Worm (Caenorhabditis elegans) whole organism, L1 larva: ENCODE results near the gene idpa-1.

Source experiments
- C04F5.9 ChIP-seq: sonication (generic microtip); optimal IDR thresholded peaks from 2 replicates; lab custom pipeline; 2016; ENCODE audit warnings: missing genetic modification characterization, missing compliant biosample characterization
- C16A3.4 ChIP-seq: fragments of 150-350 bp; optimal IDR thresholded peaks from 2 replicates; lab custom pipeline; 2014; ENCODE audit warnings: missing biosample characterization, missing genetic modification characterization
- C34B4.2 ChIP-seq: sonication (generic microtip); optimal IDR thresholded peaks from 2 replicates; lab custom pipeline; 2017; ENCODE audit warnings: mild to moderate bottlenecking, missing genetic modification characterization, missing compliant biosample characterization
- Y116A8C.19 ChIP-seq: sonication (generic microtip); optimal IDR thresholded peaks from 2 replicates; lab custom pipeline; 2016; ENCODE audit warnings: missing compliant biosample characterization, missing genetic modification characterization, borderline replicate concordance
- aha-1 ChIP-seq: fragments of 150-350 bp; optimal IDR thresholded peaks from 2 replicates; lab custom pipeline; 2014; ENCODE audit warnings: missing biosample characterization, missing genetic modification characterization
- alr-1 ChIP-seq: fragments of 200-800 bp; sonication (Bioruptor generic); optimal IDR thresholded peaks from 2 replicates; lab custom pipeline; 2018; ENCODE audit warnings: borderline replicate concordance, mild to moderate bottlenecking, missing genetic modification characterization, missing compliant biosample characterization
- aly-2 ChIP-seq: fragments of 150-350 bp; optimal IDR thresholded peaks from 2 replicates; lab custom pipeline; 2014; ENCODE audit warnings: missing biosample characterization, missing genetic modification characterization
- ama-1 ChIP-seq: fragments of 150-350 bp; optimal IDR thresholded peaks from 2 replicates; lab custom pipeline; 2014
- blmp-1 ChIP-seq: fragments of 150-350 bp; optimal IDR thresholded peaks from 2 replicates; lab custom pipeline; 2014; ENCODE audit warnings: missing biosample characterization, missing genetic modification characterization
- ceh-8 ChIP-seq: fragments of 200-800 bp; sonication (Bioruptor generic); optimal IDR thresholded peaks from 2 replicates; lab custom pipeline; 2018; ENCODE audit warnings: mild to moderate bottlenecking, missing genetic modification characterization, moderate library complexity, missing compliant biosample characterization
- ceh-82 ChIP-seq, 3 experiments: fragments of 150-350 bp in 1 of 3; sonication (generic microtip) in 2 of 3; optimal IDR thresholded peaks; 2 replicates each; lab custom pipeline; 2014 to 2017; ENCODE audit warnings: missing biosample characterization in 3 of 3, missing genetic modification characterization in 3 of 3
- dpl-1 ChIP-seq, 3 experiments: fragments of 150-350 bp in 2 of 3; sonication (generic microtip) in 1 of 3; optimal IDR thresholded peaks; 2 replicates each; lab custom pipeline; 2014 to 2017; ENCODE audit warnings: missing biosample characterization in 3 of 3, missing genetic modification characterization in 3 of 3, missing genetic modification reagents in 3 of 3
- dsc-1 ChIP-seq: sonication (generic microtip); optimal IDR thresholded peaks from 2 replicates; lab custom pipeline; 2016; ENCODE audit warnings: mild to moderate bottlenecking, missing genetic modification characterization, missing compliant biosample characterization
- efl-1 ChIP-seq, 4 experiments: fragments of 150-350 bp; optimal IDR thresholded peaks in 3 of 4; peaks in 1 of 4; 1 replicate in 1 of 4; 2 replicates in 3 of 4; lab custom pipeline; 2014; ENCODE audit warnings: missing biosample characterization in 2 of 4, missing genetic modification characterization in 2 of 4, missing genetic modification reagents in 2 of 4
- egl-27 ChIP-seq, 2 experiments: fragments of 150-350 bp in 1 of 2; sonication (generic microtip); optimal IDR thresholded peaks; 3 replicates each; lab custom pipeline; 2017 to 2018; ENCODE audit warnings: missing biosample characterization in 2 of 2, missing genetic modification characterization in 2 of 2, missing genetic modification reagents in 2 of 2
- elt-2 ChIP-seq: sonication (generic microtip); optimal IDR thresholded peaks from 2 replicates; lab custom pipeline; 2016; ENCODE audit warnings: missing genetic modification characterization, mild to moderate bottlenecking, inconsistent platforms, missing compliant biosample characterization, missing genetic modification reagents
- ets-5 ChIP-seq: fragments of 200-800 bp; sonication (Bioruptor generic); IDR thresholded peaks from 2 replicates; pipeline ENCODE4 v1.3.6; 2022; ENCODE audit warnings: missing genetic modification characterization, missing compliant biosample characterization
- fkh-4 ChIP-seq: sonication (generic microtip); optimal IDR thresholded peaks from 2 replicates; lab custom pipeline; 2016; ENCODE audit warnings: missing compliant biosample characterization, missing genetic modification characterization, borderline replicate concordance
- fos-1 ChIP-seq: fragments of 150-350 bp; optimal IDR thresholded peaks from 2 replicates; lab custom pipeline; 2014; ENCODE audit warnings: missing biosample characterization, missing genetic modification characterization
- hlh-17 ChIP-seq: fragments of 200-800 bp; sonication (Bioruptor generic); optimal IDR thresholded peaks from 2 replicates; lab custom pipeline; 2018; ENCODE audit warnings: missing genetic modification characterization, mild to moderate bottlenecking, missing compliant biosample characterization, moderate library complexity, borderline replicate concordance
- hlh-4 ChIP-seq: sonication (generic microtip); optimal IDR thresholded peaks from 2 replicates; lab custom pipeline; 2016; ENCODE audit warnings: mild to moderate bottlenecking, missing genetic modification characterization, missing compliant biosample characterization
- hpl-2 ChIP-seq: fragments of 150-350 bp; optimal IDR thresholded peaks from 2 replicates; lab custom pipeline; 2014; ENCODE audit warnings: missing biosample characterization, missing genetic modification reagents, missing genetic modification characterization
- irx-1 ChIP-seq: sonication (generic microtip); optimal IDR thresholded peaks from 2 replicates; lab custom pipeline; 2016; ENCODE audit warnings: missing genetic modification characterization, missing compliant biosample characterization
- isw-1 ChIP-seq: fragments of 200-800 bp; sonication (Bioruptor generic); IDR thresholded peaks from 2 replicates; pipeline ENCODE4 v1.3.6; 2022; ENCODE audit warnings: missing genetic modification characterization, missing compliant biosample characterization
- jun-1 ChIP-seq: fragments of 150-350 bp; optimal IDR thresholded peaks from 2 replicates; lab custom pipeline; 2014; ENCODE audit warnings: missing biosample characterization, missing genetic modification reagents, missing genetic modification characterization
- lin-13 ChIP-seq: fragments of 150-350 bp; optimal IDR thresholded peaks from 2 replicates; lab custom pipeline; 2014; ENCODE audit warnings: missing biosample characterization, missing genetic modification reagents, missing genetic modification characterization
- lin-15B ChIP-seq: fragments of 150-350 bp; sonication (generic microtip); optimal IDR thresholded peaks from 3 replicates; lab custom pipeline; 2014; ENCODE audit warnings: missing biosample characterization, missing genetic modification characterization
- lin-35 ChIP-seq, 2 experiments: fragments of 150-350 bp; optimal IDR thresholded peaks; 2 replicates each; lab custom pipeline; 2014; ENCODE audit warnings: missing biosample characterization in 2 of 2, missing genetic modification characterization in 2 of 2, missing genetic modification reagents in 2 of 2
- lin-39 ChIP-seq: fragments of 150-350 bp; optimal IDR thresholded peaks from 2 replicates; lab custom pipeline; 2014; ENCODE audit warnings: missing biosample characterization, missing genetic modification reagents, missing genetic modification characterization
- mab-9 ChIP-seq: fragments of 200-800 bp; sonication (Bioruptor generic); IDR thresholded peaks from 2 replicates; pipeline ENCODE4 v1.3.6; 2022; ENCODE audit warnings: missing genetic modification reagents, missing genetic modification characterization, missing compliant biosample characterization
- mdl-1 ChIP-seq, 2 experiments: fragments of 150-350 bp; optimal IDR thresholded peaks; 2 replicates each; lab custom pipeline; 2014 to 2017; ENCODE audit warnings: missing biosample characterization in 2 of 2, missing genetic modification characterization in 2 of 2, inconsistent platforms in 1 of 2
- nhr-12 ChIP-seq: sonication (generic microtip); optimal IDR thresholded peaks from 2 replicates; lab custom pipeline; 2017; ENCODE audit warnings: missing biosample characterization, missing genetic modification characterization
- nhr-19 ChIP-seq: fragments of 200-800 bp; sonication (Bioruptor generic); conservative IDR thresholded peaks from 2 replicates; pipeline ENCODE4 v1.3.6; 2022; ENCODE audit warnings: missing genetic modification characterization, missing compliant biosample characterization
- nhr-20 ChIP-seq: sonication (generic microtip); optimal IDR thresholded peaks from 2 replicates; lab custom pipeline; 2016; ENCODE audit warnings: mild to moderate bottlenecking, missing genetic modification characterization, missing compliant biosample characterization
- nhr-47 ChIP-seq: sonication (generic microtip); optimal IDR thresholded peaks from 2 replicates; lab custom pipeline; 2016; ENCODE audit warnings: mild to moderate bottlenecking, missing genetic modification characterization, moderate library complexity, missing compliant biosample characterization
- nhr-77 ChIP-seq: fragments of 150-350 bp; optimal IDR thresholded peaks from 2 replicates; lab custom pipeline; 2014; ENCODE audit warnings: missing biosample characterization, missing genetic modification characterization
- nhr-84 ChIP-seq: sonication (generic microtip); optimal IDR thresholded peaks from 2 replicates; lab custom pipeline; 2017; ENCODE audit warnings: missing biosample characterization, missing genetic modification characterization
- nhr-85 ChIP-seq: sonication (generic microtip); peaks from one replicate; lab custom pipeline; 2016; ENCODE audit warnings: missing genetic modification characterization, inconsistent platforms, missing compliant biosample characterization
- pax-3 ChIP-seq: fragments of 200-800 bp; sonication (Bioruptor generic); optimal IDR thresholded peaks from 2 replicates; lab custom pipeline; 2018; ENCODE audit warnings: mild to moderate bottlenecking, missing genetic modification characterization, moderate library complexity, missing compliant biosample characterization
- pqm-1 ChIP-seq: sonication (generic microtip); optimal IDR thresholded peaks from 3 replicates; lab custom pipeline; 2017; ENCODE audit warnings: missing biosample characterization, missing genetic modification characterization
- rnt-1 ChIP-seq: sonication (generic microtip); optimal IDR thresholded peaks from 2 replicates; lab custom pipeline; 2016; ENCODE audit warnings: mild to moderate bottlenecking, missing genetic modification characterization, moderate library complexity, missing compliant biosample characterization
- skn-1 ChIP-seq: fragments of 150-350 bp; optimal IDR thresholded peaks from 2 replicates; lab custom pipeline; 2014; ENCODE audit warnings: missing biosample characterization, missing genetic modification characterization
- snpc-4 ChIP-seq: fragments of 150-350 bp; optimal IDR thresholded peaks from 2 replicates; lab custom pipeline; 2014; ENCODE audit warnings: missing biosample characterization, missing genetic modification characterization
- snu-23 ChIP-seq: sonication (generic microtip); optimal IDR thresholded peaks from 2 replicates; lab custom pipeline; 2016; ENCODE audit warnings: missing genetic modification characterization, missing compliant biosample characterization
- sox-4 ChIP-seq: sonication (generic microtip); optimal IDR thresholded peaks from 2 replicates; lab custom pipeline; 2016; ENCODE audit warnings: missing genetic modification characterization, missing compliant biosample characterization
- sptf-1 ChIP-seq: fragments of 150-350 bp; optimal IDR thresholded peaks from 2 replicates; lab custom pipeline; 2014; ENCODE audit warnings: missing biosample characterization, missing genetic modification characterization
- sup-37 ChIP-seq: fragments of 200-800 bp; sonication (Bioruptor generic); optimal IDR thresholded peaks from 2 replicates; lab custom pipeline; 2018; ENCODE audit warnings: mild to moderate bottlenecking, missing genetic modification characterization, missing compliant biosample characterization
- swsn-7 ChIP-seq: sonication (generic microtip); optimal IDR thresholded peaks from 2 replicates; lab custom pipeline; 2016; ENCODE audit warnings: missing genetic modification characterization, missing compliant biosample characterization
- unc-62 ChIP-seq: fragments of 150-350 bp; optimal IDR thresholded peaks from 2 replicates; lab custom pipeline; 2014; ENCODE audit warnings: missing biosample characterization, missing genetic modification reagents, missing genetic modification characterization
- unc-86 ChIP-seq: sonication (generic microtip); optimal IDR thresholded peaks from 2 replicates; lab custom pipeline; 2016; ENCODE audit warnings: missing genetic modification characterization, missing compliant biosample characterization
- zip-4 ChIP-seq: fragments of 200-800 bp; sonication (Bioruptor generic); optimal IDR thresholded peaks from 2 replicates; lab custom pipeline; 2018; ENCODE audit warnings: mild to moderate bottlenecking, missing genetic modification characterization, moderate library complexity, missing compliant biosample characterization
- ztf-11 ChIP-seq, 2 experiments: sonication (generic microtip); optimal IDR thresholded peaks; 2 replicates each; lab custom pipeline; 2016 to 2017; ENCODE audit warnings: missing genetic modification characterization in 2 of 2, missing biosample characterization in 1 of 2, missing compliant biosample characterization in 1 of 2

The idpa-1 gene

DNA sequence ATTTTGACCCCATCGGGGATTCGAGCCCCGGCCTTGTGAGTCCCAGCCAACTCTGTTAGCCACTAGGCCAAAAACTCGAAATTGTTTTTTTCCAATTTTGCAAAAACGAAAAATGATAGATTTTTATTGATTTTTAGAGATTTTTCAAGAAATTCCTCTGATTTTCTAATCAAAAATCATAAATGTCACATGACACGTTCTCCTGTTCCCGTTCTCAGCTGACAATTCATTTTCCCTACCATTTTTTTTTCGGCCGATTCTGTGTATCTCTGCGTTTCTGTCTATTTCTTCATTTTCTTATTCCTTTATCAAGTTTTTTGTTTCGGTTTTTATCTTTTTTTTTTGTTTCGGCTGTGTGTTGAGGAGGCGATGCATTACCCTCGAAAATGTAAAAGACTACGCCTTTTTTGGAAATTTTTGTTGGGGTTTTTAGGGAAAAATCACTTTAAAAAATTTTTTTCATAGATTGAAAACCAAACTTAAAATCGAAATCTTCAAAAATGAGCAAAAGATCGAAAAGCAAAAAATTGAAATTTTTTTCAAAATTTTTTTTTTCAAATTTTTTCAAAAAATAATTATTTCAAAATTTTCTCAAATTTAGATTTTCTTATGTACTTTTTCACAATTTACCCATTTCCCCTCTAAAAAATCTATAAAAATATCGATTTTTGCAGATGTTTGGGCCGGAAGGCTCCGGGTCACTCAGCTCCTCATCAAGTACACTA lies 26.7 kb downstream of the idpa-1 start, which contains the start of gene klf-1:
Gene klf-1, plus strand, starts transcription at position 675 of the 725 bp plus-strand sequence.
- TF ChIP-seq nhr-12 (no peak), egl-27 (tag; optimal IDR thresholded peaks at IDR 0.05; lab: Kevin White, UChicago) (no peak), irx-1 (tag; lab: Kevin White, UChicago) (no peak), skn-1 (tag; lab: Kevin White, UChicago) (no peak), aly-2 (tag; lab: Kevin White, UChicago) (no peak), nhr-85 (tag; lab: Kevin White, UChicago) (peak; percentile 78), lin-39 (tag; lab: Kevin White, UChicago) (no peak), ztf-11 (tag; optimal IDR thresholded peaks at IDR 0.05; lab: Kevin White, UChicago) (no peak), aha-1 (tag; lab: Kevin White, UChicago) (no peak), unc-62 (GFP tag; lab: Kevin White, UChicago) (no peak), zip-4 (no peak), C04F5.9 (tag; lab: Kevin White, UChicago) (no peak), isw-1 (GFP tag; lab: Robert Waterston, UW) (no peak), jun-1 (tag; lab: Kevin White, UChicago) (no peak), dpl-1 (GFP tag; optimal IDR thresholded peaks at IDR 0.05; lab: Kevin White, UChicago) (no peak), hlh-4 (tag; lab: Kevin White, UChicago) (no peak), ceh-82 (tag; optimal IDR thresholded peaks at IDR 0.05; lab: Kevin White, UChicago) (no peak), rnt-1 (tag; lab: Kevin White, UChicago) (no peak), snu-23 (GFP tag; lab: Kevin White, UChicago) (no peak), nhr-20 (tag; lab: Kevin White, UChicago) (no peak), snpc-4 (no peak), ama-1 (lab: Kevin White, UChicago) (no peak), mab-9 (no peak), efl-1 (optimal IDR thresholded peaks at IDR 0.05; lab: Kevin White, UChicago) (no peak), efl-1 (GFP tag; optimal IDR thresholded peaks at IDR 0.05 in 1 of 2; lab: Kevin White, UChicago) (peak in 1 of 2 experiments; percentile 60), hlh-17 (GFP tag; lab: Kevin White, UChicago) (no peak), hpl-2 (GFP tag; lab: Kevin White, UChicago) (no peak), pax-3 (tag; lab: Kevin White, UChicago) (no peak), fos-1 (tag; lab: Kevin White, UChicago) (no peak), dsc-1 (tag; lab: Kevin White, UChicago) (no peak), C34B4.2 (tag; lab: Kevin White, UChicago) (no peak), pqm-1 (no peak), nhr-77 (tag; lab: Kevin White, UChicago) (no peak), nhr-84 (tag; lab: Kevin White, UChicago) (no peak), unc-86 (tag; lab: Kevin White, UChicago) (no peak), sptf-1 (tag; lab: Kevin White, UChicago) (no peak), swsn-7 (tag; lab: Kevin White, UChicago) (no peak), alr-1 (tag; lab: Kevin White, UChicago) (no peak), sup-37 (no peak), ets-5 (GFP tag; lab: Robert Waterston, UW) (no peak), lin-13 (GFP tag; lab: Kevin White, UChicago) (no peak), Y116A8C.19 (tag; lab: Kevin White, UChicago) (no peak), sox-4 (tag; lab: Kevin White, UChicago) (no peak), nhr-19 (GFP tag; lab: Robert Waterston, UW) (no peak), ceh-8 (no peak), lin-35 (GFP tag; optimal IDR thresholded peaks at IDR 0.05; lab: Kevin White, UChicago) (peak in 1 of 2 experiments; percentile 6), nhr-47 (tag; lab: Kevin White, UChicago) (no peak), lin-15B (tag; lab: Kevin White, UChicago) (no peak), mdl-1 (tag; optimal IDR thresholded peaks at IDR 0.05; lab: Kevin White, UChicago) (peak in 1 of 2 experiments; percentile 16), fkh-4 (tag; lab: Kevin White, UChicago) (no peak), blmp-1 (peak; percentile 63), elt-2 (tag; lab: Kevin White, UChicago) (peak; percentile 30), C16A3.4 (tag; lab: Kevin White, UChicago) (no peak)
